Fruit fly (Drosophila melanogaster): Measurements from ENCODE around the gene Rbfox1.

The Rbfox1 gene

DNA sequence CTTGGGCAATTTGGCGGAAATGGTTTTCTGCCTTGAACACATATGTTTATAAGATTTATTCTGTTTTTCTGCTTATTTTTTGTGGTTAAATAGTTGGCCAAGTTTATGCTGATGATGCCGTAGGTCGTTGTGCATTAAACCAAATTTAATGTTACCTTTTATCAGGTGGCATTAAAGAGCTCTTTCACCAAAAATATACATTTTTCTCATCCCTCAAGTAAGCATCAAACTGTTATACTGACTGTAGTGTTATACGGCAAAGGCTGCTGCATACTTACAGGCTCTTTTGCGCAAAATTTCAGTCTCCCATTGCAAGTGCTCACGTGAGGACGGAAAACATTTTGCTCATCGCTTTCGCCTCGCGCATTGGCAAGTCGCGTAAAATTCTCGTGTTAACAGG is at the start of gene Rbfox1:
Gene Rbfox1 (plus strand): TSS at position 301 of the 400 bp plus-strand sequence.
- TF ChIP-seq CG17801 (GFP tag; optimal IDR thresholded peaks at IDR 0.05; ENCODE audit: partially characterized antibody), result no peak

- no peak for TF ChIP-seq CG17801 (GFP tag; optimal IDR thresholded peaks at IDR 0.05; ENCODE audit: partially characterized antibody)
Observed at dm6 chr3L:10431883-10432282, 49.3 kb upstream of the Rbfox1 start, which contains the start of gene Ir67b. Ir67b (minus strand) TSS chr3L:10431983.

dm6 chr3L:10434005-10434404 is 47.2 kb upstream of the Rbfox1 start, which contains the start of gene Ir67c:
Ir67c (minus strand) TSS chr3L:10434105.
- no peak for TF ChIP-seq CG17801 (GFP tag; optimal IDR thresholded peaks at IDR 0.05; ENCODE audit: partially characterized antibody)

- no peak for TF ChIP-seq CG17801 (GFP tag; optimal IDR thresholded peaks at IDR 0.05; ENCODE audit: partially characterized antibody)
Observed at dm6 chr3L:10439873-10440272, 41.3 kb upstream of the Rbfox1 start.

DNA sequence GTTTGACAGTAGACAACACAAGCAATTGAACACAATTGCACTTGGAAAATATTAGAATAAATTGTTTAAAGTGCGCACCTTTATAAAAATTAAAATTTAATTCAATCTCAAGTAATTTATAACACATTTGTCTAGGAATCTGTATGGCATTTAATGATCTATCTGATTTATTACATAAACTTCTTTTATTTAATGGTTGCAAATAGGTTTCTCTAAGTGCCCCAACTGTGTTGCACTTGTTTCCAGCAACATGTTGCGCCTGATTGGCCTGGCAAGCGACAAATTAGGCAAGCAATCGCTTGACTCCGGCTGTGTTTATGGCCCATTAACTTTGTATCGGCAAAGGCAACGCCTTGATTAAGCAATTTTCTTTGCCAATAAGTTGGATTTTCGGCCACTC is 40.7 kb upstream of the Rbfox1 start:
- no peak for TF ChIP-seq CG17801 (GFP tag; optimal IDR thresholded peaks at IDR 0.05; ENCODE audit: partially characterized antibody)

dm6 chr3L:10442486-10442885 is 38.7 kb upstream of the Rbfox1 start:
- no peak for TF ChIP-seq CG17801 (GFP tag; optimal IDR thresholded peaks at IDR 0.05; ENCODE audit: partially characterized antibody)

dm6 chr3L:10443958-10444357 is 37.3 kb upstream of the Rbfox1 start:
- no peak for TF ChIP-seq CG17801 (GFP tag; optimal IDR thresholded peaks at IDR 0.05; ENCODE audit: partially characterized antibody)

dm6 chr3L:10446998-10447397 is 34.2 kb upstream of the Rbfox1 start:
- no peak for TF ChIP-seq CG17801 (GFP tag; optimal IDR thresholded peaks at IDR 0.05; ENCODE audit: partially characterized antibody)

- no peak for TF ChIP-seq CG17801 (GFP tag; optimal IDR thresholded peaks at IDR 0.05; ENCODE audit: partially characterized antibody)
Observed at dm6 chr3L:10449725-10450124, 31.5 kb upstream of the Rbfox1 start.

- TF ChIP-seq CG17801 (GFP tag; optimal IDR thresholded peaks at IDR 0.05; ENCODE audit: partially characterized antibody), result no peak
Observed at dm6 chr3L:10459076-10459475, 22.1 kb upstream of the Rbfox1 start.

DNA sequence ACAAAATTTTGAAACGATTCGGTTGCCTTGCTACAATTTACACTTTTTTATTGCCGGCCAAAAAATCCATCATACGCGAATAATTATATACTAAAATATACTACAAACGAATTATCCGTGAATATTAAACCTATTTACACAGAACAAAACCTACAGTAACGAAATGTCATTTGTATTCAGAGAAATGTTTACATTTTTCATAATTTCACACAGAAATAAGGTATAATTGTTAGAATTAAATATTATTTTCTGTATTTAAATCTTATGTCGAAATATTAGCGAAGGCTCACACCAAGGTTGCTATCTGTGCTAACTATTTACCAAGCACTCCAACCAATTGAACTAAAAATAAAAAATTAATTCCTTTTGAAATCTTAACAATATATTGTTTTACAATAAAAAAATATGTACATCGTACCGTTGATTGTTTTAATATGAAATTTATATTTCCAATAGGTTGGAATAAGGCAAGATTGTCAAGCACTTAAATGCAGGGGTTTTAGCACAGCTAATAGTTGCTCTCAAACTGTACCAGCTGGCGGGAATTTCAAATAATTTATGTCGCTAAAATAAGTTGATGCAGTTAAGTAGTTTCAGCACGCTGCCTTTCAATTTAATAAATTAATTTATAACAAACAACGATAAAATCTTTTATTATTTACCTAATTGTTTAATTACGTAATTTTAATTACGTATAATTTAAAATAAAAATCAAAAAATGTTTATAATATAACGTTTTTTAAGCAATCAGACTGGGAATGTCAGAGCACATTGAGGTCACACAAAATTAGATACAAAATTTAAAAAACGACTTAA is 18.0 kb upstream of the Rbfox1 start, which contains the start of the genes Gem3 and CG32061:
Gene Gem3 (minus strand): TSS at position 51 of the 816 bp plus-strand sequence.
Gene CG32061 (plus strand): TSS at position 766 of the 816 bp plus-strand sequence.
- no peak for TF ChIP-seq CG17801 (GFP tag; optimal IDR thresholded peaks at IDR 0.05; ENCODE audit: partially characterized antibody)

DNA sequence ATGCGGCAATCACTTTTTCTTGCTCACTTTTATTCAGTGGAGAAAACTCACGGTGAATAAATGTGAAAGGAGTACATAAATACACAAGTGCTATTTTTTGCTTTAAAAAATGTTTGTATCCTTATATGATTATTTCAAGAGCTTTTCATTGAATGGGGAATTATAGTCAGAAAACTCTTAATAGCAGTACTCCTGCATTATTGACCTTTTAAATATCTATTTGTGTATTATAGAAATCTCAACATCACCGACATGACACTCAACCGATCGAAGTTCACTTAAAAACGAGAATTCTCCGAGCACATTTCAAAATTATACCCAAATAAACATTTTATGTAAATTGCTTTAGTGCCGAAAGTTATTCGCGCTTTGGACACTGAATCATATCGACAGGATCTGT is 16.3 kb upstream of the Rbfox1 start, which contains the start of gene S-Lap3:
Gene S-Lap3 (plus strand): TSS at position 301 of the 400 bp plus-strand sequence.
- TF ChIP-seq CG17801 (GFP tag; optimal IDR thresholded peaks at IDR 0.05; ENCODE audit: partially characterized antibody), result no peak

DNA sequence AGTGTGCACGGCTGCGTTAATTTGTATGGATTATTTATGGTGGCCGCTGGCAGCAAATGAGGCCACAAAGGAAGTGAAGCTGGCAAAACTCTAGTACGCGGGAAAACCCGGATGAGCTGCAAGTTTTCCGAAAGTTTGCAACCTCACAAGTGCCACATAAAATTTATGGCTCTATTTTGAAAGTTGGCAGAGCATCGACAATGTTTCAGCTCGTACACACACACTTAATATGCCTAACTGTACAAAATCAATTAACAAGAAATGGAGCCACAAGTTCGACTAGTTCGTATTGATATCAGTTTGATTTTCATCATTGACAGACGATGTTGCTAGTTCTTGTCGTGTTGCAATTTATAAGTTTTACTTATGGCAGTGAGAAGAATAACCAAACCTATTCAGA is 3.0 kb upstream of the Rbfox1 start, which contains the start of gene CG46430:
Gene CG46430 (plus strand): TSS at position 301 of the 400 bp plus-strand sequence.
- TF ChIP-seq CG17801 (GFP tag; optimal IDR thresholded peaks at IDR 0.05; ENCODE audit: partially characterized antibody), result no peak

- TF ChIP-seq CG17801 (GFP tag; optimal IDR thresholded peaks at IDR 0.05; ENCODE audit: partially characterized antibody), result no peak
Observed at dm6 chr3L:10482477-10482876, 1.3 kb downstream of the Rbfox1 start.

dm6 chr3L:10485496-10485895 is 4.3 kb downstream of the Rbfox1 start:
- no peak for TF ChIP-seq CG17801 (GFP tag; optimal IDR thresholded peaks at IDR 0.05; ENCODE audit: partially characterized antibody)

dm6 chr3L:10490561-10490960 is 9.3 kb downstream of the Rbfox1 start, which contains the start of gene S-Lap4:
S-Lap4 (plus strand) TSS chr3L:10490861.
- no peak for TF ChIP-seq CG17801 (GFP tag; optimal IDR thresholded peaks at IDR 0.05; ENCODE audit: partially characterized antibody)

Data from ovary, adult (tissue).